Fruit fly (Drosophila melanogaster) whole organism, embryonic: ENCODE results near the gene CG44139.

ENCODE experiments used
- Atf-2 ChIP-seq: fragments of 200-800 bp; sonication (Bioruptor generic); optimal IDR thresholded peaks from 2 replicates; lab custom pipeline; 2016; ENCODE audit warnings: missing biosample characterization, missing genetic modification characterization
- CG11696 ChIP-seq: fragments of 200-800 bp; sonication (Bioruptor generic); IDR thresholded peaks from 2 replicates; pipeline ENCODE4 v1.3.6; 2022; ENCODE audit warnings: missing biosample characterization, missing genetic modification characterization
- CG12942 ChIP-seq: fragments of 200-800 bp; sonication (Bioruptor generic); optimal IDR thresholded peaks from 3 replicates; lab custom pipeline; 2016; ENCODE audit warnings: missing biosample characterization, missing genetic modification characterization
- CG13894 ChIP-seq: fragments of 200-800 bp; sonication (Bioruptor generic); optimal IDR thresholded peaks from 3 replicates; lab custom pipeline; 2018; ENCODE audit warnings: missing biosample characterization, mild to moderate bottlenecking, missing genetic modification characterization, moderate library complexity
- CG16813 ChIP-seq: fragments of 200-800 bp; sonication (Bioruptor generic); IDR thresholded peaks from 3 replicates; pipeline ENCODE4 v1.3.6; 2022; ENCODE audit warnings: missing biosample characterization, missing genetic modification characterization; ENCODE audit not compliant: partially characterized antibody
- CG17361 ChIP-seq: fragments of 200-800 bp; sonication (Bioruptor generic); IDR thresholded peaks from 3 replicates; pipeline ENCODE4 v1.3.6; 2022; ENCODE audit warnings: missing biosample characterization, missing genetic modification characterization
- CG17612 ChIP-seq: fragments of 200-800 bp; sonication (Bioruptor generic); IDR thresholded peaks from 2 replicates; pipeline ENCODE4 v1.3.6; 2022; ENCODE audit warnings: missing biosample characterization, missing genetic modification characterization
- CG17829 ChIP-seq: fragments of 200-800 bp; optimal IDR thresholded peaks from 2 replicates; lab custom pipeline; 2019; ENCODE audit warnings: missing biosample characterization, mild to moderate bottlenecking, missing genetic modification characterization, moderate library complexity
- CG1792 ChIP-seq: fragments of 200-800 bp; sonication (Bioruptor generic); optimal IDR thresholded peaks from 2 replicates; lab custom pipeline; 2016; ENCODE audit warnings: missing biosample characterization, missing genetic modification characterization
- CG2120 ChIP-seq: fragments of 200-800 bp; sonication (Bioruptor generic); optimal IDR thresholded peaks from 3 replicates; lab custom pipeline; 2016; ENCODE audit warnings: missing biosample characterization, missing genetic modification characterization
- CG2199 ChIP-seq: fragments of 200-800 bp; sonication (Bioruptor generic); IDR thresholded peaks from 3 replicates; pipeline ENCODE4 v1.3.6; 2022; ENCODE audit warnings: missing biosample characterization, missing genetic modification characterization
- CG30431 ChIP-seq: fragments of 200-800 bp; sonication (Bioruptor generic); optimal IDR thresholded peaks from 2 replicates; lab custom pipeline; 2017; ENCODE audit warnings: missing biosample characterization, missing genetic modification characterization
- CG3281 ChIP-seq: fragments of 200-800 bp; sonication (Bioruptor generic); optimal IDR thresholded peaks from 3 replicates; lab custom pipeline; 2017; ENCODE audit warnings: missing biosample characterization, mild to moderate bottlenecking, missing genetic modification characterization
- CG33213 ChIP-seq: fragments of 200-800 bp; sonication (Bioruptor generic); optimal IDR thresholded peaks from 3 replicates; lab custom pipeline; 2016; ENCODE audit warnings: missing biosample characterization, missing genetic modification characterization
- CG34376 ChIP-seq: fragments of 200-800 bp; sonication (Bioruptor generic); optimal IDR thresholded peaks from 2 replicates; lab custom pipeline; 2018; ENCODE audit warnings: missing biosample characterization, mild to moderate bottlenecking, missing genetic modification characterization
- CG4360 ChIP-seq: fragments of 200-800 bp; sonication (Bioruptor generic); IDR thresholded peaks from 2 replicates; pipeline ENCODE4 v1.3.6; 2022; ENCODE audit warnings: missing biosample characterization, missing genetic modification characterization
- CG4707 ChIP-seq: fragments of 200-800 bp; sonication (Bioruptor generic); optimal IDR thresholded peaks from 2 replicates; lab custom pipeline; 2018; ENCODE audit warnings: missing biosample characterization, mild to moderate bottlenecking, missing genetic modification characterization, moderate library complexity
- CG6689 ChIP-seq: fragments of 200-800 bp; sonication (Bioruptor generic); IDR thresholded peaks from 2 replicates; pipeline ENCODE4 v1.3.6; 2022; ENCODE audit warnings: missing biosample characterization, missing genetic modification characterization
- CG7987 ChIP-seq: fragments of 200-800 bp; sonication (Bioruptor generic); optimal IDR thresholded peaks from 2 replicates; lab custom pipeline; 2018; ENCODE audit warnings: missing biosample characterization, mild to moderate bottlenecking, missing genetic modification characterization, moderate library complexity
- CHES-1-like ChIP-seq: fragments of 200-800 bp; sonication (Bioruptor generic); optimal IDR thresholded peaks from 2 replicates; lab custom pipeline; 2016; ENCODE audit warnings: missing biosample characterization, missing genetic modification characterization
- Chrac-16 ChIP-seq: fragments of 200-800 bp; sonication (Bioruptor generic); optimal IDR thresholded peaks from 3 replicates; lab custom pipeline; 2016; ENCODE audit warnings: missing biosample characterization, missing genetic modification characterization
- D19B ChIP-seq: fragments of 200-800 bp; sonication (Bioruptor generic); optimal IDR thresholded peaks from 2 replicates; lab custom pipeline; 2017; ENCODE audit warnings: missing biosample characterization, mild to moderate bottlenecking, missing genetic modification characterization
- Hand ChIP-seq: fragments of 200-800 bp; sonication (Bioruptor generic); optimal IDR thresholded peaks from 2 replicates; lab custom pipeline; 2017; ENCODE audit warnings: mild to moderate bottlenecking, missing biosample characterization, missing genetic modification reagents, missing genetic modification characterization
- Myb ChIP-seq: fragments of 200-800 bp; sonication (Bioruptor generic); optimal IDR thresholded peaks from 2 replicates; lab custom pipeline; 2016; ENCODE audit warnings: missing biosample characterization, missing genetic modification characterization
- Pdp1 ChIP-seq, 2 experiments: fragments of 200-800 bp; sonication (Bioruptor generic); optimal IDR thresholded peaks; 3 replicates each; lab custom pipeline; 2016; ENCODE audit warnings: missing biosample characterization in 2 of 2, missing genetic modification characterization in 2 of 2, mild to moderate bottlenecking in 1 of 2, moderate library complexity in 1 of 2
- Ptx1 ChIP-seq: fragments of 200-800 bp; sonication (Bioruptor generic); IDR thresholded peaks from 2 replicates; pipeline ENCODE4 v1.3.6; 2022; ENCODE audit warnings: missing biosample characterization, missing genetic modification characterization
- Side ChIP-seq: fragments of 200-800 bp; sonication (Bioruptor generic); optimal IDR thresholded peaks from 2 replicates; lab custom pipeline; 2016; ENCODE audit warnings: missing biosample characterization, missing genetic modification characterization
- Ssrp ChIP-seq: fragments of 200-800 bp; sonication (Bioruptor generic); optimal IDR thresholded peaks from 2 replicates; lab custom pipeline; 2018; ENCODE audit warnings: missing biosample characterization, mild to moderate bottlenecking, missing genetic modification characterization, moderate library complexity
- Xbp1 ChIP-seq: fragments of 200-800 bp; sonication (Bioruptor generic); optimal IDR thresholded peaks from 3 replicates; lab custom pipeline; 2016; ENCODE audit warnings: missing biosample characterization, mild to moderate bottlenecking, missing genetic modification characterization
- Xrp1 ChIP-seq: fragments of 200-800 bp; sonication (Bioruptor generic); IDR thresholded peaks from 2 replicates; pipeline ENCODE4 v1.3.6; 2022; ENCODE audit warnings: missing biosample characterization, missing genetic modification characterization
- cad ChIP-seq: fragments of >200 bp; optimal IDR thresholded peaks from 2 replicates; lab custom pipeline; 2017; ENCODE audit warnings: missing biosample characterization, missing genetic modification characterization
- corto ChIP-seq: fragments of 200-800 bp; sonication (Bioruptor generic); optimal IDR thresholded peaks from 2 replicates; lab custom pipeline; 2016; ENCODE audit warnings: missing biosample characterization, mild to moderate bottlenecking, missing genetic modification characterization, moderate library complexity
- eve ChIP-seq, 2 experiments: fragments of >200 bp; optimal IDR thresholded peaks; 2 replicates each; lab custom pipeline; 2017; ENCODE audit warnings: missing biosample characterization in 2 of 2, missing genetic modification characterization in 2 of 2
- grn ChIP-seq: fragments of 200-800 bp; sonication (Bioruptor generic); optimal IDR thresholded peaks from 3 replicates; lab custom pipeline; 2017; ENCODE audit warnings: missing biosample characterization, missing genetic modification characterization
- gsb-n ChIP-seq: fragments of 200-800 bp; sonication (Bioruptor generic); optimal IDR thresholded peaks from 3 replicates; lab custom pipeline; 2018; ENCODE audit warnings: missing biosample characterization, mild to moderate bottlenecking, missing genetic modification characterization
- inv ChIP-seq: fragments of 200-800 bp; sonication (Bioruptor generic); IDR thresholded peaks from 2 replicates; pipeline ENCODE4 v1.3.6; 2022; ENCODE audit warnings: missing biosample characterization, missing genetic modification characterization; ENCODE audit not compliant: partially characterized antibody
- nom ChIP-seq: fragments of 200-800 bp; sonication (Bioruptor generic); optimal IDR thresholded peaks from 2 replicates; lab custom pipeline; 2017; ENCODE audit warnings: missing biosample characterization, missing genetic modification characterization, mild to moderate bottlenecking, moderate library complexity, missing genetic modification reagents
- org-1 ChIP-seq: fragments of 200-800 bp; sonication (Bioruptor generic); optimal IDR thresholded peaks from 2 replicates; lab custom pipeline; 2017; ENCODE audit warnings: missing biosample characterization, missing genetic modification characterization
- shn ChIP-seq: fragments of 200-800 bp; sonication (Bioruptor generic); optimal IDR thresholded peaks from 3 replicates; lab custom pipeline; 2016; ENCODE audit warnings: missing biosample characterization, missing genetic modification characterization
- sima ChIP-seq: fragments of 200-800 bp; sonication (Bioruptor generic); optimal IDR thresholded peaks from 2 replicates; lab custom pipeline; 2016; ENCODE audit warnings: missing biosample characterization, missing genetic modification characterization
- stc ChIP-seq: fragments of 200-800 bp; sonication (Bioruptor generic); IDR thresholded peaks from 2 replicates; pipeline ENCODE4 v1.3.6; 2022; ENCODE audit warnings: missing biosample characterization, missing genetic modification characterization
- sug ChIP-seq: fragments of 200-800 bp; optimal IDR thresholded peaks from 2 replicates; lab custom pipeline; 2019; ENCODE audit warnings: missing biosample characterization, mild to moderate bottlenecking, missing genetic modification characterization, moderate library complexity
- toy ChIP-seq: fragments of 200-800 bp; sonication (Bioruptor generic); IDR thresholded peaks from 2 replicates; pipeline ENCODE4 v1.3.6; 2022; ENCODE audit warnings: missing biosample characterization, missing genetic modification characterization
- trem ChIP-seq: fragments of 200-800 bp; optimal IDR thresholded peaks from 3 replicates; lab custom pipeline; 2019; ENCODE audit warnings: missing biosample characterization, mild to moderate bottlenecking, missing genetic modification characterization, moderate library complexity
- trh ChIP-seq: fragments of 200-800 bp; sonication (Bioruptor generic); optimal IDR thresholded peaks from 2 replicates; lab custom pipeline; 2016; ENCODE audit warnings: missing biosample characterization, missing genetic modification characterization
- twi ChIP-seq: fragments of 200-800 bp; optimal IDR thresholded peaks from 2 replicates; lab custom pipeline; 2019; ENCODE audit warnings: missing biosample characterization, mild to moderate bottlenecking, missing genetic modification characterization, moderate library complexity
- unpg ChIP-seq: fragments of 200-800 bp; sonication (Bioruptor generic); optimal IDR thresholded peaks from 3 replicates; lab custom pipeline; 2018; ENCODE audit warnings: missing biosample characterization, mild to moderate bottlenecking, missing genetic modification characterization, moderate library complexity
- wdn ChIP-seq: fragments of 200-800 bp; sonication (Bioruptor generic); IDR thresholded peaks from 2 replicates; pipeline ENCODE4 v1.3.6; 2022; ENCODE audit warnings: missing biosample characterization, missing genetic modification characterization
- zf30C ChIP-seq: fragments of 200-800 bp; sonication (Bioruptor generic); optimal IDR thresholded peaks from 3 replicates; lab custom pipeline; 2018; ENCODE audit warnings: missing biosample characterization, mild to moderate bottlenecking, missing genetic modification characterization
- zfh2 ChIP-seq: fragments of 200-800 bp; sonication (Bioruptor generic); optimal IDR thresholded peaks from 2 replicates; lab custom pipeline; 2016; ENCODE audit warnings: missing biosample characterization, missing genetic modification characterization

Gene CG44139

dm6 chr2L:2426444-2427188 is 2.0 kb downstream of the CG44139 start (continued):
- TF ChIP-seq CG17361: peak; percentile 41; the same call in 1 of the 3 replicates
- TF ChIP-seq cad (GFP tag; lab: Kevin White, UChicago): no peak
- TF ChIP-seq CHES-1-like (GFP tag; lab: Kevin White, UChicago): no peak
- peak; percentile 22 for TF ChIP-seq Myb
- TF ChIP-seq CG2199 (GFP tag; lab: Robert Waterston, UW): no peak
- peak; percentile 14 for TF ChIP-seq Atf-2
- no peak for TF ChIP-seq shn (GFP tag; lab: Kevin White, UChicago)
- peak; percentile 37 for TF ChIP-seq CG33213
- TF ChIP-seq CG6689 (GFP tag; lab: Robert Waterston, UW): peak; percentile 38; the same call in 1 of the 2 replicates
- TF ChIP-seq toy: no peak
- TF ChIP-seq Xrp1 (GFP tag; lab: Robert Waterston, UW): peak; percentile 55; the same call in 1 of the 2 replicates
- no peak for TF ChIP-seq CG17612 (GFP tag; lab: Robert Waterston, UW)
- no peak for TF ChIP-seq gsb-n (tag; lab: Kevin White, UChicago)
- TF ChIP-seq grn (GFP tag; lab: Kevin White, UChicago): no peak
- TF ChIP-seq unpg: peak; percentile 71
- TF ChIP-seq Ptx1 (GFP tag; lab: Robert Waterston, UW): peak; percentile 63
- peak; percentile 69 for TF ChIP-seq Xbp1 (GFP tag; lab: Kevin White, UChicago)
- peak; percentile 33 for TF ChIP-seq org-1 (GFP tag; lab: Kevin White, UChicago)
- peak; percentile 33 for TF ChIP-seq nom (GFP tag; lab: Kevin White, UChicago)
- peak; percentile 51 to 81 for TF ChIP-seq Pdp1 (GFP tag; optimal IDR thresholded peaks at IDR 0.05; lab: Kevin White, UChicago)
- peak; percentile 17 for TF ChIP-seq CG17829 (tag; lab: Kevin White, UChicago)
- TF ChIP-seq sima (GFP tag; lab: Kevin White, UChicago): no peak
- TF ChIP-seq Hand (GFP tag; lab: Kevin White, UChicago): no peak
- TF ChIP-seq CG11696 (GFP tag; lab: Robert Waterston, UW): 0 out of 2 replicates have a peak, but pooled peaks have one; percentile 40
- TF ChIP-seq Ssrp (tag; lab: Kevin White, UChicago): peak; percentile 55
- no peak for TF ChIP-seq CG34376 (GFP tag; lab: Kevin White, UChicago)
- peak; percentile 26 for TF ChIP-seq Chrac-16 (GFP tag; lab: Kevin White, UChicago)
- no peak for TF ChIP-seq twi (tag; lab: Kevin White, UChicago)
- no peak for TF ChIP-seq sug (tag; lab: Kevin White, UChicago)
- no peak for TF ChIP-seq CG30431 (GFP tag; lab: Kevin White, UChicago)
- no peak for TF ChIP-seq D19B (GFP tag; lab: Kevin White, UChicago)
- peak; percentile 21 for TF ChIP-seq CG3281 (GFP tag; lab: Kevin White, UChicago)
- TF ChIP-seq CG4707 (GFP tag; lab: Kevin White, UChicago): no peak
- TF ChIP-seq CG12942 (GFP tag; lab: Kevin White, UChicago): peak; percentile 52
- 0 out of 2 replicates have a peak, but pooled peaks have one; percentile 35 for TF ChIP-seq stc (GFP tag; lab: Robert Waterston, UW)
- no peak for TF ChIP-seq CG16813 (GFP tag; lab: Robert Waterston, UW)
- no peak for TF ChIP-seq zf30C (GFP tag; lab: Kevin White, UChicago)
- peak; percentile 38 for TF ChIP-seq CG2120 (GFP tag; lab: Kevin White, UChicago)
- no peak for TF ChIP-seq eve (GFP tag; optimal IDR thresholded peaks at IDR 0.05; lab: Kevin White, UChicago)
- TF ChIP-seq trem (tag; lab: Kevin White, UChicago): peak; percentile 30
- no peak for TF ChIP-seq CG4360 (GFP tag; lab: Robert Waterston, UW)
- TF ChIP-seq CG1792 (GFP tag; lab: Kevin White, UChicago): no peak
- TF ChIP-seq zfh2 (GFP tag; lab: Kevin White, UChicago): peak; percentile 18
- no peak for TF ChIP-seq trh (GFP tag; lab: Kevin White, UChicago)
- TF ChIP-seq wdn (GFP tag; lab: Robert Waterston, UW): no peak
- TF ChIP-seq inv (GFP tag; lab: Robert Waterston, UW): no peak
- no peak for TF ChIP-seq Side (GFP tag; lab: Kevin White, UChicago)
- no peak for TF ChIP-seq corto
- no peak for TF ChIP-seq CG7987 (GFP tag; lab: Kevin White, UChicago)
- no peak for TF ChIP-seq CG13894 (tag; lab: Kevin White, UChicago)
